Fruit fly (Drosophila melanogaster): ENCODE measurements around the gene Lar.
A peak's percentile ranks its signal among the peaks of the same experiment; 100 is the strongest.

Lar gene

DNA sequence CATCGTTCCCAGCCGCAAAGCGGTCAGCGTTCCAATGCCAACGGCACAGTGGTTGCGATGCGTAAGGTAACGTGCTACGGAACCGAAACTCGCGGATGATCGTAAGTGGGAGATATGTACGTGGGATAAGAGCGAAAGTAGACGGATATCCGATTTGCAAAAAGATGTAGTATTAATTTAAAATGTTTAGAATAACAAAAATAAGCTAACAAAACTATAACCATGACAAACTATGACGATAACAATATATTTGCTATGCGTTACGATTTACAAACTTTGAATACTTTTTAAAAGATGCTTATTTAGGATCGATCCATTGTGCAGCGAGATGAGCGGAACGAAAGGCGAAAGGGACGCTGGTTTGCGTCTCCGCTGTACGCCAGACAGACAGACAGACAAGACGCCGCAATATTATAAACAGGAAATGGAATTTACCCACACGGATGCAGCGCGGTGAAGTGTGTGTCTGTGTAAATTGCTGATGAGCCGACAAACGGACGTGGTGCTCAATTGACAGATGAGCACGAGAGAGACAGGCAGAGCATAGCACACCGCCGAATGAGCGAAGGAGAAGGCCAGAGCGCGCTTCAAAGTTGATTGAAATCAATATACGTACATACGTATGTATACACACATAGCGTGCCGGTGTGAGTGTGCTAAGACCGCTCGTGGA, 10.7 kb upstream of the Lar start (continued):
- TF ChIP-seq dm (GFP tag; optimal IDR thresholded peaks at IDR 0.05) (peak; percentile 87), CG2889 (GFP tag; IDR thresholded peaks at IDR 0.05) (peak; percentile 92), her (GFP tag; optimal IDR thresholded peaks at IDR 0.05) (peak; percentile 89), Spps (tag; optimal IDR thresholded peaks at IDR 0.05) (peak; percentile 89), CG31388 (GFP tag; optimal IDR thresholded peaks at IDR 0.05) (peak; percentile 88), CG17829 (tag; optimal IDR thresholded peaks at IDR 0.05) (peak; percentile 97), Doc3 (GFP tag; IDR thresholded peaks at IDR 0.05; ENCODE audit: partially characterized antibody) (peak; percentile 44; the same call in 2 of the 3 replicates), CG15269 (tag; optimal IDR thresholded peaks at IDR 0.05) (peak; percentile 97), Gug (GFP tag; IDR thresholded peaks at IDR 0.05) (peak; percentile 97), Ptx1 (GFP tag; IDR thresholded peaks at IDR 0.05) (peak; percentile 96), CG32532 (GFP tag; IDR thresholded peaks at IDR 0.05) (peak; percentile 94), CG7786 (GFP tag; optimal IDR thresholded peaks at IDR 0.05) (peak; percentile 96), tap (tag; optimal IDR thresholded peaks at IDR 0.05) (peak; percentile 89), CG8924 (tag; optimal IDR thresholded peaks at IDR 0.05) (peak; percentile 97), CG16779 (GFP tag; IDR thresholded peaks at IDR 0.05) (peak; percentile 68), Optix (GFP tag; IDR thresholded peaks at IDR 0.05) (peak; percentile 94), CG1603 (tag; optimal IDR thresholded peaks at IDR 0.05) (peak; percentile 94), CG2120 (GFP tag; optimal IDR thresholded peaks at IDR 0.05) (peak; percentile 98), CG2678 (tag; optimal IDR thresholded peaks at IDR 0.05) (peak; percentile 98), corto (GFP tag; optimal IDR thresholded peaks at IDR 0.05) (peak; percentile 73), CG42726 (GFP tag; IDR thresholded peaks at IDR 0.05; ENCODE audit: partially characterized antibody) (no peak; the same call in 1 of the 2 replicates), pfk (GFP tag; optimal IDR thresholded peaks at IDR 0.05) (peak; percentile 100), CG9817 (tag; optimal IDR thresholded peaks at IDR 0.05) (peak; percentile 92), croc (GFP tag; conservative IDR thresholded peaks at IDR 0.05) (peak; percentile 92), tx (GFP tag; optimal IDR thresholded peaks at IDR 0.05) (peak; percentile 96), CG12659 (GFP tag; optimal IDR thresholded peaks at IDR 0.05) (peak; percentile 97), lov (optimal IDR thresholded peaks at IDR 0.05) (no peak), lov (GFP tag; IDR thresholded peaks at IDR 0.05) (peak; percentile 68; the same call in 1 of the 3 replicates), CG10462 (GFP tag; optimal IDR thresholded peaks at IDR 0.05) (peak; percentile 96), Usf (GFP tag; optimal IDR thresholded peaks at IDR 0.05) (peak; percentile 93), Hr39 (optimal IDR thresholded peaks at IDR 0.05) (no peak), ro (GFP tag; IDR thresholded peaks at IDR 0.05) (peak; percentile 76), onecut (GFP tag; IDR thresholded peaks at IDR 0.05) (peak; percentile 73), CG18764 (GFP tag; optimal IDR thresholded peaks at IDR 0.05) (peak; percentile 96), h (optimal IDR thresholded peaks at IDR 0.05) (no peak), CG30431 (GFP tag; optimal IDR thresholded peaks at IDR 0.05) (peak; percentile 97), CG11723 (GFP tag; optimal IDR thresholded peaks at IDR 0.05) (peak; percentile 93), CG10366 (GFP tag; IDR thresholded peaks at IDR 0.05) (peak; percentile 93), CG32767 (GFP tag; IDR thresholded peaks at IDR 0.05) (peak; percentile 59; the same call in 1 of the 2 replicates), B-H1 (GFP tag; IDR thresholded peaks at IDR 0.05) (peak; percentile 89), NfI (GFP tag; optimal IDR thresholded peaks at IDR 0.05) (peak; percentile 97), eyg (GFP tag; optimal IDR thresholded peaks at IDR 0.05) (peak; percentile 95), Abd-B (GFP tag; optimal IDR thresholded peaks at IDR 0.05) (peak; percentile 97), dmrt99B (tag; optimal IDR thresholded peaks at IDR 0.05) (peak; percentile 97), sna (GFP tag; IDR thresholded peaks at IDR 0.05; ENCODE audit: partially characterized antibody) (no peak), CTCF (GFP tag; optimal IDR thresholded peaks at IDR 0.05) (peak; percentile 67), Fer3 (tag; optimal IDR thresholded peaks at IDR 0.05) (peak; percentile 92), CG6689 (GFP tag; IDR thresholded peaks at IDR 0.05) (peak; percentile 96), Vsx1 (GFP tag; optimal IDR thresholded peaks at IDR 0.05) (peak; percentile 87), CG11093 (GFP tag; IDR thresholded peaks at IDR 0.05) (peak; percentile 94), inv (GFP tag; IDR thresholded peaks at IDR 0.05; ENCODE audit: partially characterized antibody) (no peak)

Measured in whole organism, embryonic.